Worm (Caenorhabditis elegans) whole organism, midembryonic: ENCODE measurements around the gene T03E6.8.

Experiments used
- T22C8.4 ChIP-seq: fragments of 200-800 bp; sonication (Bioruptor generic); IDR thresholded peaks from 2 replicates; pipeline ENCODE4 v1.3.6; 2022; ENCODE audit warnings: missing genetic modification characterization, missing compliant biosample characterization
- cog-1 ChIP-seq: sonication (generic microtip); optimal IDR thresholded peaks from 2 replicates; lab custom pipeline; 2016; ENCODE audit warnings: missing genetic modification characterization, missing compliant biosample characterization
- flt-1 ChIP-seq: fragments of 200-800 bp; sonication (Bioruptor generic); IDR thresholded peaks from 2 replicates; pipeline ENCODE4 v1.3.6; 2022; ENCODE audit warnings: missing genetic modification characterization, missing compliant biosample characterization
- klf-2 ChIP-seq: fragments of 200-800 bp; sonication (Bioruptor generic); conservative IDR thresholded peaks from 2 replicates; pipeline ENCODE4 v1.3.6; 2022; ENCODE audit warnings: missing genetic modification reagents, missing genetic modification characterization, missing compliant biosample characterization
- med-1 ChIP-seq: sonication (generic microtip); optimal IDR thresholded peaks from 2 replicates; lab custom pipeline; 2017; ENCODE audit warnings: missing genetic modification characterization, mild to moderate bottlenecking, missing compliant biosample characterization, antibody characterized with exemption, missing genetic modification reagents; ENCODE audit not compliant: insufficient read depth
- ref-1 ChIP-seq: fragments of 200-800 bp; sonication (Bioruptor generic); conservative IDR thresholded peaks from 2 replicates; pipeline ENCODE4 v1.3.6; 2022; ENCODE audit warnings: missing genetic modification reagents, missing genetic modification characterization, missing compliant biosample characterization
- tab-1 ChIP-seq: fragments of 200-800 bp; sonication (Bioruptor generic); IDR thresholded peaks from 2 replicates; pipeline ENCODE4 v1.3.6; 2022; ENCODE audit warnings: missing genetic modification characterization, missing compliant biosample characterization
- ztf-23 ChIP-seq: fragments of 200-800 bp; sonication (Bioruptor generic); IDR thresholded peaks from 2 replicates; pipeline ENCODE4 v1.3.6; 2022; ENCODE audit warnings: missing genetic modification reagents, missing genetic modification characterization, missing compliant biosample characterization
- ztf-29 ChIP-seq: fragments of 200-800 bp; sonication (Bioruptor generic); IDR thresholded peaks from 2 replicates; pipeline ENCODE4 v1.3.6; 2022; ENCODE audit warnings: missing genetic modification reagents, missing genetic modification characterization, missing compliant biosample characterization

Gene T03E6.8

ce11 chrV:16594514-16594913 is 8.5 kb downstream of the T03E6.8 start:
- TF ChIP-seq tab-1 (GFP tag; lab: Robert Waterston, UW) (no peak), T22C8.4 (GFP tag; lab: Robert Waterston, UW) (no peak), med-1 (GFP tag; lab: Kevin White, UChicago) (no peak), cog-1 (tag; lab: Kevin White, UChicago) (no peak), flt-1 (GFP tag; lab: Robert Waterston, UW) (no peak), ztf-23 (GFP tag; lab: Robert Waterston, UW) (no peak), klf-2 (GFP tag; lab: Robert Waterston, UW) (no peak), ztf-29 (no peak), ref-1 (GFP tag; lab: Robert Waterston, UW) (no peak)

- TF ChIP-seq klf-2 (GFP tag; lab: Robert Waterston, UW) (no peak), med-1 (GFP tag; lab: Kevin White, UChicago) (no peak), T22C8.4 (GFP tag; lab: Robert Waterston, UW) (no peak), tab-1 (GFP tag; lab: Robert Waterston, UW) (0 out of 2 replicates have a peak, but pooled peaks have one; percentile 9)
Observed at ce11 chrV:16593792-16594059, 9.3 kb downstream of the T03E6.8 start.

- TF ChIP-seq flt-1 (GFP tag; lab: Robert Waterston, UW) (no peak), ztf-29 (peak; percentile 80; the same call in 1 of the 2 replicates), tab-1 (GFP tag; lab: Robert Waterston, UW) (no peak), T22C8.4 (GFP tag; lab: Robert Waterston, UW) (no peak), ztf-23 (GFP tag; lab: Robert Waterston, UW) (no peak), klf-2 (GFP tag; lab: Robert Waterston, UW) (no peak)
Observed at ce11 chrV:16592947-16593791, 9.8 kb downstream of the T03E6.8 start.

- peak; percentile 65 for TF ChIP-seq ref-1 (GFP tag; lab: Robert Waterston, UW)
- peak; percentile 1 for TF ChIP-seq med-1 (GFP tag; lab: Kevin White, UChicago)
- TF ChIP-seq tab-1 (GFP tag; lab: Robert Waterston, UW): peak; percentile 86
- peak; percentile 87 for TF ChIP-seq ztf-23 (GFP tag; lab: Robert Waterston, UW)
- TF ChIP-seq T22C8.4 (GFP tag; lab: Robert Waterston, UW): peak; percentile 70
- peak; percentile 77 for TF ChIP-seq klf-2 (GFP tag; lab: Robert Waterston, UW)
- peak; percentile 26 for TF ChIP-seq cog-1 (tag; lab: Kevin White, UChicago)
- TF ChIP-seq flt-1 (GFP tag; lab: Robert Waterston, UW): peak; percentile 89
- peak; percentile 71 for TF ChIP-seq ztf-29
Observed at ce11 chrV:16591992-16592798, 10.8 kb downstream of the T03E6.8 start, which contains the start of gene srh-269. srh-269 (minus strand) TSS chrV:16592042.

ce11 chrV:16589488-16589887 is 13.5 kb downstream of the T03E6.8 start:
- no peak for TF ChIP-seq ztf-23 (GFP tag; lab: Robert Waterston, UW)
- TF ChIP-seq cog-1 (tag; lab: Kevin White, UChicago): no peak
- TF ChIP-seq flt-1 (GFP tag; lab: Robert Waterston, UW): no peak
- no peak for TF ChIP-seq T22C8.4 (GFP tag; lab: Robert Waterston, UW)
- TF ChIP-seq klf-2 (GFP tag; lab: Robert Waterston, UW): no peak
- no peak for TF ChIP-seq ref-1 (GFP tag; lab: Robert Waterston, UW)
- no peak for TF ChIP-seq med-1 (GFP tag; lab: Kevin White, UChicago)
- TF ChIP-seq ztf-29: no peak
- no peak for TF ChIP-seq tab-1 (GFP tag; lab: Robert Waterston, UW)

ce11 chrV:16588428-16588827 is 14.6 kb downstream of the T03E6.8 start, which contains the start of gene srw-73:
srw-73 (minus strand) TSS chrV:16588528.
- no peak for TF ChIP-seq ztf-23 (GFP tag; lab: Robert Waterston, UW)
- no peak for TF ChIP-seq ref-1 (GFP tag; lab: Robert Waterston, UW)
- no peak for TF ChIP-seq klf-2 (GFP tag; lab: Robert Waterston, UW)
- no peak for TF ChIP-seq cog-1 (tag; lab: Kevin White, UChicago)
- no peak for TF ChIP-seq ztf-29
- no peak for TF ChIP-seq med-1 (GFP tag; lab: Kevin White, UChicago)
- TF ChIP-seq T22C8.4 (GFP tag; lab: Robert Waterston, UW): no peak
- no peak for TF ChIP-seq flt-1 (GFP tag; lab: Robert Waterston, UW)
- TF ChIP-seq tab-1 (GFP tag; lab: Robert Waterston, UW): no peak

- TF ChIP-seq flt-1 (GFP tag; lab: Robert Waterston, UW) (no peak), cog-1 (tag; lab: Kevin White, UChicago) (no peak), med-1 (GFP tag; lab: Kevin White, UChicago) (no peak), ztf-23 (GFP tag; lab: Robert Waterston, UW) (no peak), T22C8.4 (GFP tag; lab: Robert Waterston, UW) (no peak), ref-1 (GFP tag; lab: Robert Waterston, UW) (no peak), ztf-29 (no peak), tab-1 (GFP tag; lab: Robert Waterston, UW) (no peak), klf-2 (GFP tag; lab: Robert Waterston, UW) (no peak)
Observed at ce11 chrV:16582973-16583372, 20.0 kb downstream of the T03E6.8 start, which contains the start of gene str-150. str-150 (plus strand) TSS chrV:16583273.

- TF ChIP-seq cog-1 (tag; lab: Kevin White, UChicago): no peak
- TF ChIP-seq ztf-29: no peak
- TF ChIP-seq med-1 (GFP tag; lab: Kevin White, UChicago): no peak
- no peak for TF ChIP-seq klf-2 (GFP tag; lab: Robert Waterston, UW)
- no peak for TF ChIP-seq flt-1 (GFP tag; lab: Robert Waterston, UW)
Observed at ce11 chrV:16581061-16581460, 21.9 kb downstream of the T03E6.8 start.
